Worm (Caenorhabditis elegans) whole organism, early embryonic: Measurements from ENCODE around the gene clec-62.

Experiments
- B0310.2 ChIP-seq: sonication (generic microtip); optimal IDR thresholded peaks from 2 replicates; lab custom pipeline; 2016; ENCODE audit warnings: mild to moderate bottlenecking, missing genetic modification characterization, missing compliant biosample characterization
- F13C5.2 ChIP-seq: sonication (generic microtip); optimal IDR thresholded peaks from 2 replicates; lab custom pipeline; 2017; ENCODE audit warnings: mild to moderate bottlenecking, missing genetic modification characterization, inconsistent platforms, missing compliant biosample characterization
- aly-1 ChIP-seq: sonication (generic microtip); optimal IDR thresholded peaks from 2 replicates; lab custom pipeline; 2016; ENCODE audit warnings: missing genetic modification characterization, missing compliant biosample characterization
- ama-1 ChIP-seq: fragments of 150-350 bp; optimal IDR thresholded peaks from 2 replicates; lab custom pipeline; 2014
- ceh-13 ChIP-seq: fragments of 200-800 bp; sonication (Bioruptor generic); optimal IDR thresholded peaks from 2 replicates; lab custom pipeline; 2018; ENCODE audit warnings: mild to moderate bottlenecking, missing genetic modification characterization, missing compliant biosample characterization
- ceh-36 ChIP-seq: sonication (generic microtip); optimal IDR thresholded peaks from 2 replicates; lab custom pipeline; 2016; ENCODE audit warnings: missing genetic modification characterization, inconsistent platforms, missing compliant biosample characterization
- ets-7 ChIP-seq: sonication (generic microtip); optimal IDR thresholded peaks from 2 replicates; lab custom pipeline; 2016; ENCODE audit warnings: missing genotype, missing genetic modification characterization, missing compliant biosample characterization
- flt-1 ChIP-seq: fragments of 200-800 bp; sonication (Bioruptor generic); IDR thresholded peaks from 2 replicates; pipeline ENCODE4 v1.3.6; 2022; ENCODE audit warnings: missing genetic modification characterization, missing compliant biosample characterization
- hmbx-1 ChIP-seq: sonication (generic microtip); optimal IDR thresholded peaks from 2 replicates; lab custom pipeline; 2016; ENCODE audit warnings: mild to moderate bottlenecking, missing genetic modification characterization, missing compliant biosample characterization
- hmg-4 ChIP-seq: fragments of 200-800 bp; sonication (Bioruptor generic); optimal IDR thresholded peaks from 2 replicates; lab custom pipeline; 2018; ENCODE audit warnings: mild to moderate bottlenecking, missing genetic modification characterization, missing compliant biosample characterization
- hnd-1 ChIP-seq: sonication (generic microtip); optimal IDR thresholded peaks from 2 replicates; lab custom pipeline; 2016; ENCODE audit warnings: missing genetic modification characterization, missing compliant biosample characterization
- pes-1 ChIP-seq: fragments of 200-800 bp; sonication (Bioruptor generic); IDR thresholded peaks from 2 replicates; pipeline ENCODE4 v1.3.6; 2022; ENCODE audit warnings: missing genetic modification reagents, missing genetic modification characterization, missing compliant biosample characterization
- scrt-1 ChIP-seq: fragments of 200-800 bp; sonication (Bioruptor generic); IDR thresholded peaks from 2 replicates; pipeline ENCODE4 v1.3.6; 2022; ENCODE audit warnings: missing genetic modification characterization, missing compliant biosample characterization
- sea-1 ChIP-seq: fragments of 200-800 bp; sonication (Bioruptor generic); conservative IDR thresholded peaks from 2 replicates; pipeline ENCODE4 v1.3.6; 2022; ENCODE audit warnings: missing genetic modification characterization, missing compliant biosample characterization
- tbx-11 ChIP-seq: fragments of 200-800 bp; sonication (Bioruptor generic); IDR thresholded peaks from 2 replicates; pipeline ENCODE4 v1.3.6; 2022; ENCODE audit warnings: missing genetic modification characterization, missing compliant biosample characterization
- tbx-37 ChIP-seq: fragments of 200-800 bp; sonication (Bioruptor generic); conservative IDR thresholded peaks from 2 replicates; pipeline ENCODE4 v1.3.6; 2022; ENCODE audit warnings: missing genetic modification reagents, missing genetic modification characterization, missing compliant biosample characterization
- tra-4 ChIP-seq: sonication (generic microtip); optimal IDR thresholded peaks from 2 replicates; lab custom pipeline; 2017; ENCODE audit warnings: missing genetic modification characterization, missing compliant biosample characterization

clec-62 gene

ce11 chrII:12931456-12931923 lies 36.6 kb upstream of the clec-62 start, which contains the start of gene dct-18:
Gene dct-18 (plus strand): TSS chrII:12931873.
- TF ChIP-seq tbx-11, result no peak
- TF ChIP-seq ceh-36, result no peak
- no peak for TF ChIP-seq F13C5.2
- no peak for TF ChIP-seq pes-1 (GFP tag; lab: Robert Waterston, UW)

- TF ChIP-seq flt-1 (GFP tag; lab: Robert Waterston, UW), result no peak
- no peak for TF ChIP-seq scrt-1 (GFP tag; lab: Robert Waterston, UW)
- TF ChIP-seq tbx-11, result no peak
- TF ChIP-seq aly-1 (tag; lab: Kevin White, UChicago), result no peak
- TF ChIP-seq F13C5.2, result no peak
- TF ChIP-seq B0310.2, result no peak
- TF ChIP-seq ets-7 (tag; lab: Kevin White, UChicago), result no peak
- no peak for TF ChIP-seq pes-1 (GFP tag; lab: Robert Waterston, UW)
- TF ChIP-seq hmg-4, result no peak
- TF ChIP-seq ceh-13 (GFP tag; lab: Kevin White, UChicago), result no peak
- TF ChIP-seq ama-1 (lab: Kevin White, UChicago), result no peak
- no peak for TF ChIP-seq hmbx-1 (tag; lab: Kevin White, UChicago)
These were observed 35.2 kb upstream of the clec-62 start for ce11 chrII:12930138-12930537.

ce11 chrII:12928241-12928640 lies 33.3 kb upstream of the clec-62 start, which contains the start of gene F58G1.3:
Gene F58G1.3 (minus strand): TSS chrII:12928341.
- TF ChIP-seq hmbx-1 (tag; lab: Kevin White, UChicago) (no peak), flt-1 (GFP tag; lab: Robert Waterston, UW) (no peak), hmg-4 (no peak), tbx-37 (GFP tag; lab: Robert Waterston, UW) (no peak), ceh-13 (GFP tag; lab: Kevin White, UChicago) (no peak), tbx-11 (no peak), B0310.2 (no peak), pes-1 (GFP tag; lab: Robert Waterston, UW) (no peak), ceh-36 (no peak), tra-4 (tag; lab: Kevin White, UChicago) (no peak), F13C5.2 (no peak), hnd-1 (tag; lab: Kevin White, UChicago) (no peak), ama-1 (lab: Kevin White, UChicago) (no peak), sea-1 (GFP tag; lab: Robert Waterston, UW) (no peak)

DNA sequence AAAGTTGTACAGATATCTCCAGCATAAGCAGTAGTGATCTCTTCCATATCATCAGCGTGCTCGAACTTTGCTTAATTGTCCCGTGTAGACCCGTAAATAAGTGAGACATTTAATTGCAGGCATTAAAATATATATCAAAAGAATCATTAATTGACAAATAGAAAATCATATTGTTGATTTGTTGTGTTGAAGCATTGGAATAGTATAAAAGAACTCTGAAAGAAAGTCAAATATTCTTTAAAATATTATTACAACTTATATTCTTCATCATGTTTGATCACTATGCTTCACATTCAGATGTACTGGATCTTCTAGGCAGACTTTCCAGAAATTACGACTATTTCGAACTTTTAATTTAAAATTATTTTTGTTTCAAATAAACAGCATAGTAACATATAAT lies 30.6 kb upstream of the clec-62 start, which contains the start of gene F58G1.8:
Gene F58G1.8, minus strand, starts transcription at position 101 of the 400 bp plus-strand sequence.
- TF ChIP-seq tbx-11 (no peak), hnd-1 (tag; lab: Kevin White, UChicago) (no peak), sea-1 (GFP tag; lab: Robert Waterston, UW) (no peak), flt-1 (GFP tag; lab: Robert Waterston, UW) (no peak), scrt-1 (GFP tag; lab: Robert Waterston, UW) (no peak), hmg-4 (no peak), tra-4 (tag; lab: Kevin White, UChicago) (no peak), aly-1 (tag; lab: Kevin White, UChicago) (no peak), hmbx-1 (tag; lab: Kevin White, UChicago) (no peak), tbx-37 (GFP tag; lab: Robert Waterston, UW) (no peak), B0310.2 (no peak), F13C5.2 (no peak), ceh-36 (no peak), pes-1 (GFP tag; lab: Robert Waterston, UW) (no peak), ama-1 (lab: Kevin White, UChicago) (no peak), ets-7 (tag; lab: Kevin White, UChicago) (no peak), ceh-13 (GFP tag; lab: Kevin White, UChicago) (no peak)

- TF ChIP-seq pes-1 (GFP tag; lab: Robert Waterston, UW) (no peak), ceh-13 (GFP tag; lab: Kevin White, UChicago) (no peak), ceh-36 (no peak), ama-1 (lab: Kevin White, UChicago) (no peak), F13C5.2 (no peak), B0310.2 (no peak)
These were observed 28.3 kb upstream of the clec-62 start for ce11 chrII:12923225-12923624.

DNA sequence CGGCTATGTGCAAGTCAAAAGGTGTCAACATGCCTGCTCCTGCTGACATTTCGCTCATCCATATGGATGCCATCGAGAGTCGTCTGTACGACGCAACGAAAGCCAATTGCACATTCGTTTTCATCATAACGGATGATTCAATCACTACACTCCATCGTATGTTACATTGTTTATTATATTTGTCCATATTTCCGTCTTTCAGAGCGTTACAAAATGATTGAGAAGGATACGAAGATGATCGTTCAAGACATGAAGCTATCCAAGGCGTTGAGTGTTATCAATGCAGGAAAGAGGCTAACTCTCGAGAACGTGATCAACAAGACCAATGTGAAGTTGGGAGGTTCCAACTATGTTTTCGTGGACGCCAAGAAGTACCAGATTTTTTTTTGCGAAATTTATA lies 26.6 kb upstream of the clec-62 start:
- TF ChIP-seq B0310.2 (no peak), scrt-1 (GFP tag; lab: Robert Waterston, UW) (no peak), F13C5.2 (no peak), hnd-1 (tag; lab: Kevin White, UChicago) (no peak), tbx-11 (no peak), ceh-36 (no peak), ceh-13 (GFP tag; lab: Kevin White, UChicago) (no peak), hmg-4 (no peak), hmbx-1 (tag; lab: Kevin White, UChicago) (no peak), ets-7 (tag; lab: Kevin White, UChicago) (no peak), sea-1 (GFP tag; lab: Robert Waterston, UW) (no peak), aly-1 (tag; lab: Kevin White, UChicago) (no peak)

ce11 chrII:12918960-12919553 lies 24.1 kb upstream of the clec-62 start, which contains the start of the genes F58G1.2 and wago-4:
Gene F58G1.2 (minus strand): TSS chrII:12919010.
Gene wago-4 (plus strand): TSS chrII:12919551.
- TF ChIP-seq B0310.2 (no peak), hmbx-1 (tag; lab: Kevin White, UChicago) (no peak), ets-7 (tag; lab: Kevin White, UChicago) (no peak), ceh-13 (GFP tag; lab: Kevin White, UChicago) (no peak), ama-1 (lab: Kevin White, UChicago) (no peak), F13C5.2 (no peak), aly-1 (tag; lab: Kevin White, UChicago) (no peak), ceh-36 (no peak), tra-4 (tag; lab: Kevin White, UChicago) (no peak), tbx-37 (GFP tag; lab: Robert Waterston, UW) (no peak), flt-1 (GFP tag; lab: Robert Waterston, UW) (no peak), tbx-11 (no peak), pes-1 (GFP tag; lab: Robert Waterston, UW) (no peak)
